Worm (Caenorhabditis elegans) whole organism, mixed stage, embryonic: ENCODE data around the gene ced-10.

Source experiments
- bed-3 ChIP-seq: fragments of 200-800 bp; sonication (Bioruptor generic); optimal IDR thresholded peaks from 3 replicates; lab custom pipeline; 2018; ENCODE audit warnings: mild to moderate bottlenecking, missing genetic modification characterization, moderate library complexity, missing compliant biosample characterization
- ceh-43 ChIP-seq: fragments of 200-800 bp; sonication (Bioruptor generic); optimal IDR thresholded peaks from 2 replicates; lab custom pipeline; 2018; ENCODE audit warnings: mild to moderate bottlenecking, missing genetic modification characterization, moderate library complexity, missing compliant biosample characterization

ce11 chrIV:3505940-3506339 lies 3.4 kb downstream of the ced-10 start:
- TF ChIP-seq ceh-43 (GFP tag; lab: Kevin White, UChicago) (no peak), bed-3 (GFP tag; lab: Kevin White, UChicago) (no peak)
